Fruit fly (Drosophila melanogaster): ENCODE measurements around the gene CycG.

dm6 chr3R:31632316-31632715 is 19.9 kb upstream of the CycG start:
- TF ChIP-seq CTCF (optimal IDR thresholded peaks at IDR 0.05) (no peak), CG8478 (optimal IDR thresholded peaks at IDR 0.05) (no peak)

Measured in S2 (cell line).